Fruit fly (Drosophila melanogaster) whole organism, embryonic: ENCODE measurements around the gene CenB1A.

Experiments
- Atf-2 ChIP-seq: fragments of 200-800 bp; sonication (Bioruptor generic); optimal IDR thresholded peaks from 2 replicates; lab custom pipeline; 2016; ENCODE audit warnings: missing biosample characterization, missing genetic modification characterization
- CG11560 ChIP-seq: fragments of 200-800 bp; sonication (Bioruptor generic); IDR thresholded peaks from 3 replicates; pipeline ENCODE4 v1.3.6; 2022; ENCODE audit warnings: missing biosample characterization, missing genetic modification characterization
- CG12236 ChIP-seq: fragments of 200-800 bp; sonication (Bioruptor generic); optimal IDR thresholded peaks from 2 replicates; lab custom pipeline; 2016; ENCODE audit warnings: missing biosample characterization, missing genetic modification characterization
- CG12391 ChIP-seq: fragments of 200-800 bp; sonication (Bioruptor generic); optimal IDR thresholded peaks from 3 replicates; lab custom pipeline; 2018; ENCODE audit warnings: missing biosample characterization, mild to moderate bottlenecking, missing genetic modification characterization, moderate library complexity
- CG13775 ChIP-seq: fragments of 200-800 bp; sonication (Bioruptor generic); optimal IDR thresholded peaks from 3 replicates; lab custom pipeline; 2017; ENCODE audit warnings: missing biosample characterization, mild to moderate bottlenecking, missing genetic modification characterization
- CG15479 ChIP-seq: fragments of 200-800 bp; sonication (Bioruptor generic); optimal IDR thresholded peaks from 3 replicates; lab custom pipeline; 2019; ENCODE audit warnings: missing biosample characterization, mild to moderate bottlenecking, missing genetic modification characterization, moderate library complexity
- CG17186 ChIP-seq: fragments of 200-800 bp; sonication (Bioruptor generic); optimal IDR thresholded peaks from 3 replicates; lab custom pipeline; 2017; ENCODE audit warnings: missing biosample characterization, missing genetic modification reagents, missing genetic modification characterization
- CG2889 ChIP-seq: fragments of 200-800 bp; sonication (Bioruptor generic); IDR thresholded peaks from 3 replicates; pipeline ENCODE4 v1.3.6; 2022; ENCODE audit warnings: missing biosample characterization, missing genetic modification characterization
- CG4617 ChIP-seq: fragments of 200-800 bp; sonication (Bioruptor generic); optimal IDR thresholded peaks from 3 replicates; lab custom pipeline; 2016; ENCODE audit warnings: missing biosample characterization, missing genetic modification characterization, borderline replicate concordance
- CG6791 ChIP-seq: fragments of 200-800 bp; sonication (Bioruptor generic); IDR thresholded peaks from 3 replicates; pipeline ENCODE4 v1.3.6; 2022; ENCODE audit warnings: missing biosample characterization, missing genetic modification characterization; ENCODE audit not compliant: partially characterized antibody
- CG8359 ChIP-seq: fragments of 200-800 bp; sonication (Bioruptor generic); optimal IDR thresholded peaks from 2 replicates; lab custom pipeline; 2017; ENCODE audit warnings: missing biosample characterization, mild to moderate bottlenecking, missing genetic modification characterization, borderline replicate concordance
- CG8765 ChIP-seq: fragments of 200-800 bp; sonication (Bioruptor generic); IDR thresholded peaks from 2 replicates; pipeline ENCODE4 v1.3.6; 2022; ENCODE audit warnings: missing biosample characterization, missing genetic modification characterization
- CG9215 ChIP-seq: fragments of 200-800 bp; sonication (Bioruptor generic); IDR thresholded peaks from 2 replicates; pipeline ENCODE4 v1.3.6; 2022; ENCODE audit warnings: missing biosample characterization, missing genetic modification characterization
- CG9797 ChIP-seq: fragments of 200-800 bp; sonication (Bioruptor generic); optimal IDR thresholded peaks from 3 replicates; lab custom pipeline; 2018; ENCODE audit warnings: missing biosample characterization, mild to moderate bottlenecking, missing genetic modification characterization
- CG9932 ChIP-seq: fragments of 200-800 bp; sonication (Bioruptor generic); IDR thresholded peaks from 2 replicates; pipeline ENCODE4 v1.3.6; 2022; ENCODE audit warnings: missing biosample characterization, missing genetic modification characterization
- Dad ChIP-seq: fragments of 200-800 bp; sonication (Bioruptor generic); optimal IDR thresholded peaks from 3 replicates; lab custom pipeline; 2016; ENCODE audit warnings: missing biosample characterization, missing genetic modification characterization
- Dp ChIP-seq: fragments of 200-800 bp; sonication (Bioruptor generic); optimal IDR thresholded peaks from 2 replicates; lab custom pipeline; 2018; ENCODE audit warnings: missing biosample characterization, mild to moderate bottlenecking, missing genetic modification characterization, moderate library complexity
- E2f2 ChIP-seq: fragments of 200-800 bp; sonication (Bioruptor generic); IDR thresholded peaks from 2 replicates; pipeline ENCODE4 v1.3.6; 2022; ENCODE audit warnings: missing biosample characterization, missing genetic modification characterization
- Eip74EF ChIP-seq, 2 experiments: fragments of 200-800 bp in 1 of 2; fragments of >200 bp in 1 of 2; sonication (Bioruptor generic) in 1 of 2; optimal IDR thresholded peaks; 2 replicates each; lab custom pipeline; 2017 to 2019; ENCODE audit warnings: missing biosample characterization in 2 of 2, missing genetic modification characterization in 2 of 2, mild to moderate bottlenecking in 1 of 2, moderate library complexity in 1 of 2
- Elba2 ChIP-seq: fragments of 200-800 bp; sonication (Bioruptor generic); optimal IDR thresholded peaks from 3 replicates; lab custom pipeline; 2016; ENCODE audit warnings: missing biosample characterization, missing genetic modification characterization
- GATAe ChIP-seq: fragments of 200-800 bp; sonication (Bioruptor generic); conservative IDR thresholded peaks from 2 replicates; pipeline ENCODE4 v1.3.6; 2022; ENCODE audit warnings: missing biosample characterization, missing genetic modification characterization
- Hr39 ChIP-seq: fragments of >200 bp; optimal IDR thresholded peaks from 2 replicates; lab custom pipeline; 2017
- TFAM ChIP-seq: fragments of 200-800 bp; sonication (Bioruptor generic); optimal IDR thresholded peaks from 2 replicates; lab custom pipeline; 2017; ENCODE audit warnings: missing biosample characterization, missing genetic modification characterization, inconsistent platforms
- cad ChIP-seq: fragments of >200 bp; optimal IDR thresholded peaks from 2 replicates; lab custom pipeline; 2017; ENCODE audit warnings: missing biosample characterization, missing genetic modification characterization
- chif ChIP-seq, 2 experiments: fragments of 200-800 bp; sonication (Bioruptor generic); optimal IDR thresholded peaks; 3 replicates each; lab custom pipeline; 2016; ENCODE audit warnings: missing biosample characterization in 2 of 2, missing genetic modification characterization in 2 of 2
- danr ChIP-seq: fragments of 200-800 bp; sonication (Bioruptor generic); IDR thresholded peaks from 2 replicates; pipeline ENCODE4 v1.3.6; 2022; ENCODE audit warnings: missing biosample characterization, missing genetic modification characterization
- dpn ChIP-seq, 2 experiments: fragments of 200-800 bp; sonication (Bioruptor generic); optimal IDR thresholded peaks; 3 replicates each; lab custom pipeline; 2016; ENCODE audit warnings: missing biosample characterization in 2 of 2, missing genetic modification characterization in 2 of 2
- fd3F ChIP-seq: fragments of 200-800 bp; sonication (Bioruptor generic); optimal IDR thresholded peaks from 2 replicates; lab custom pipeline; 2018; ENCODE audit warnings: missing biosample characterization, mild to moderate bottlenecking, missing genetic modification characterization, moderate library complexity
- grn ChIP-seq: fragments of 200-800 bp; sonication (Bioruptor generic); optimal IDR thresholded peaks from 3 replicates; lab custom pipeline; 2017; ENCODE audit warnings: missing biosample characterization, missing genetic modification characterization
- kni ChIP-seq: fragments of 200-800 bp; sonication (Bioruptor generic); optimal IDR thresholded peaks from 3 replicates; lab custom pipeline; 2017; ENCODE audit warnings: mild to moderate bottlenecking, missing biosample characterization, missing genetic modification reagents, missing genetic modification characterization
- oc ChIP-seq: fragments of 200-800 bp; sonication (Bioruptor generic); optimal IDR thresholded peaks from 2 replicates; lab custom pipeline; 2018; ENCODE audit warnings: missing biosample characterization, mild to moderate bottlenecking, missing genetic modification characterization, moderate library complexity
- run ChIP-seq: fragments of 200-800 bp; sonication (Bioruptor generic); optimal IDR thresholded peaks from 3 replicates; lab custom pipeline; 2018; ENCODE audit warnings: missing biosample characterization, mild to moderate bottlenecking, missing genetic modification characterization
- sd ChIP-seq: fragments of 200-800 bp; sonication (Bioruptor generic); optimal IDR thresholded peaks from 3 replicates; lab custom pipeline; 2018; ENCODE audit warnings: missing biosample characterization, mild to moderate bottlenecking, missing genetic modification characterization, moderate library complexity
- sens ChIP-seq: fragments of 200-800 bp; sonication (Bioruptor generic); peaks from one replicate; lab custom pipeline; 2016; ENCODE audit warnings: missing biosample characterization, missing genetic modification characterization
- tll ChIP-seq, 2 experiments: fragments of 200-800 bp in 1 of 2; fragments of >200 bp in 1 of 2; sonication (Bioruptor generic) in 1 of 2; optimal IDR thresholded peaks; 2 replicates each; lab custom pipeline; 2017 to 2019; ENCODE audit warnings: missing biosample characterization in 2 of 2, missing genetic modification characterization in 2 of 2, mild to moderate bottlenecking in 1 of 2, moderate library complexity in 1 of 2
- toy ChIP-seq: fragments of 200-800 bp; sonication (Bioruptor generic); IDR thresholded peaks from 2 replicates; pipeline ENCODE4 v1.3.6; 2022; ENCODE audit warnings: missing biosample characterization, missing genetic modification characterization
- tup ChIP-seq: fragments of 200-800 bp; sonication (Bioruptor generic); optimal IDR thresholded peaks from 2 replicates; lab custom pipeline; 2016; ENCODE audit warnings: missing biosample characterization, mild to moderate bottlenecking, missing genetic modification characterization, moderate library complexity
- vvl ChIP-seq: fragments of 200-800 bp; sonication (Bioruptor generic); IDR thresholded peaks from 2 replicates; pipeline ENCODE4 v1.3.6; 2022; ENCODE audit warnings: missing biosample characterization, missing genetic modification characterization

The CenB1A gene

DNA sequence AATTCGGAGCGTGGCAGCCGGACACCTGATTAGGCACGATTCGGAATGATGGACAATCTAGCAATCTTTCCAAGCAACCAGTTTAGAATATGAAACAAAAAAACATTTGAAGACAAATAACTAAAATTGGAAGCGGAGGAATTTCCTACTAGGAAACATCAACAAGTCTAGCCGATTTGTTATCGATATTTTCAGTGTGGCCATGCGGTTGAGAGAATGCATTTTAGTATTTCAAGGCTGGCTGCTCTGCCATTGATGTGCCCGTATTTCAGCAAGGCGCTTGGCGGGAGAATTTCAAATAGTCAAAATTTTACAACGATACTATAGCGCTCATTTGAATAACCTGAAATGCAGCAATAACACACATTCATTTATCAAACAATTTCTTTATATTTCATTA, 9.6 kb downstream of the CenB1A start, which contains the start of gene CG31457 (continued):
- TF ChIP-seq tup: no peak
- no peak for TF ChIP-seq CG11560 (tag; lab: Robert Waterston, UW)
- peak; percentile 69; the same call in 2 of the 3 replicates for TF ChIP-seq CG6791
- TF ChIP-seq Eip74EF (GFP tag; optimal IDR thresholded peaks at IDR 0.05; lab: Kevin White, UChicago): no peak
- TF ChIP-seq chif (GFP tag; optimal IDR thresholded peaks at IDR 0.05; lab: Kevin White, UChicago): no peak
- peak; percentile 99 for TF ChIP-seq E2f2 (GFP tag; lab: Robert Waterston, UW)
- TF ChIP-seq Dp: peak; percentile 98
- peak; percentile 75 for TF ChIP-seq CG4617 (GFP tag; lab: Kevin White, UChicago)

DNA sequence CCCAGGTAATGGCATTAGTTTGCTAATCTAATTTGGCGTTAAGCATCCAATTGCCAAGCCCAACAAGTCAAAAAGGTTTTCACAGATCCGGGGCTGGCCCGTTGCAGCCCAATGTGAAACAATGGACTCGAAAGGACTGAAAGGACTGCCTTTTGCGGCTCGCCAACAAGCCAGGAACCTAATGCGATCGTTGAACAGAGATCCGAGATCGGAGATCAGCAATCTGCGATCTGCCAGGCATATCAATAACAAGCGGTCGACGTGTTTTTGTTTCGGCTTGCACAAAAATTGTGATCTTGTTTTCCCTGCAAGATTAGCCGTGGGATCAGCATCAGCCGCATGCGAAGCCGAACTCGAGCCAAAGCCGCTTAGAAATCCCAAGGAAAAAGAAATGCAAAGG, 11.4 kb downstream of the CenB1A start:
- TF ChIP-seq danr (no peak), Hr39 (lab: Kevin White, UChicago) (no peak), CG8765 (no peak), Atf-2 (GFP tag; lab: Kevin White, UChicago) (no peak), CG8359 (GFP tag; lab: Kevin White, UChicago) (no peak), toy (GFP tag; lab: Robert Waterston, UW) (no peak), CG17186 (GFP tag; lab: Kevin White, UChicago) (no peak), CG9932 (GFP tag; lab: Robert Waterston, UW) (no peak), TFAM (no peak), CG9797 (GFP tag; lab: Kevin White, UChicago) (no peak), Dad (no peak), dpn (GFP tag; optimal IDR thresholded peaks at IDR 0.05; lab: Kevin White, UChicago) (no peak), grn (GFP tag; lab: Kevin White, UChicago) (peak; percentile 53), tll (GFP tag; optimal IDR thresholded peaks at IDR 0.05; lab: Kevin White, UChicago) (peak in 1 of 2 experiments; percentile 99), CG13775 (no peak), CG12391 (tag; lab: Kevin White, UChicago) (no peak), CG2889 (GFP tag; lab: Robert Waterston, UW) (no peak), sens (no peak), fd3F (no peak), CG15479 (GFP tag; lab: Kevin White, UChicago) (peak; percentile 59), CG12236 (GFP tag; lab: Kevin White, UChicago) (no peak), CG9215 (GFP tag; lab: Robert Waterston, UW) (no peak)
- TF ChIP-seq, all 482 proteins: peak for 3

DNA sequence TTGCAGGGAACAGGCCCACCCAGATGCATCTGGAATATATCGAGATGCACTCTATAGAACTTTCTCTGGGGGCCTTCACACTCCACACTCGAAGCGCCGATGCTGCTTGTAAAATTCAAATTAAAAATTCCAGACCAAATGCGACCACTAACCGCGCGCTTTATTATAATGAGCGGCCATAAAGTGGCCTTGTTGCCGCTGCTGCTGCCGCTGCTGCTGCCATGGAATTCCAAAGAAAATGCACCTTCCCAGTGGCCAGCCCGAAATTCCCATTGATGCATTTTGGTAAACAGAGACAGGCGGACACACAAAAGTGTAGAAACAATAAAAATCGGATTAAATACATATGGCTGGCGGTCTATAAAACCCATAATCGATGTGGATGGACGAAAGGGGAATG, 12.0 kb downstream of the CenB1A start:
- TF ChIP-seq run: peak; percentile 30
- TF ChIP-seq vvl (GFP tag; lab: Robert Waterston, UW): peak; percentile 37; the same call in 1 of the 2 replicates
- TF ChIP-seq cad (GFP tag; lab: Kevin White, UChicago): peak; percentile 78
- TF ChIP-seq GATAe: no peak
- TF ChIP-seq oc (tag; lab: Kevin White, UChicago): peak; percentile 65
- peak; percentile 78 for TF ChIP-seq sd (tag; lab: Kevin White, UChicago)
- peak; percentile 75 for TF ChIP-seq kni (GFP tag; lab: Kevin White, UChicago)
- no peak for TF ChIP-seq Elba2 (GFP tag; lab: Kevin White, UChicago)
